Fruit fly (Drosophila melanogaster) whole organism, embryonic: Measurements from ENCODE around the gene CG31343.

Experiments used
- Atf3 ChIP-seq: fragments of 200-800 bp; sonication (Bioruptor generic); optimal IDR thresholded peaks from 3 replicates; lab custom pipeline; 2016; ENCODE audit warnings: missing biosample characterization, missing genetic modification characterization
- BtbVII ChIP-seq: fragments of 200-800 bp; sonication (Bioruptor generic); optimal IDR thresholded peaks from 3 replicates; lab custom pipeline; 2017; ENCODE audit warnings: missing biosample characterization, mild to moderate bottlenecking, missing genetic modification characterization
- CG10147 ChIP-seq: fragments of 200-800 bp; sonication (Bioruptor generic); optimal IDR thresholded peaks from 2 replicates; lab custom pipeline; 2019; ENCODE audit warnings: missing biosample characterization, mild to moderate bottlenecking, missing genetic modification characterization, moderate library complexity
- CG10979 ChIP-seq: fragments of 200-800 bp; sonication (Bioruptor generic); optimal IDR thresholded peaks from 2 replicates; lab custom pipeline; 2018; ENCODE audit warnings: missing biosample characterization, mild to moderate bottlenecking, missing genetic modification characterization, moderate library complexity
- CG11093 ChIP-seq: fragments of 200-800 bp; sonication (Bioruptor generic); IDR thresholded peaks from 3 replicates; pipeline ENCODE4 v1.3.6; 2022; ENCODE audit warnings: missing biosample characterization, missing genetic modification characterization
- CG11456 ChIP-seq: fragments of 200-800 bp; sonication (Bioruptor generic); IDR thresholded peaks from 3 replicates; pipeline ENCODE4 v1.3.6; 2022; ENCODE audit warnings: missing biosample characterization, missing genetic modification characterization
- CG11695 ChIP-seq: fragments of 200-800 bp; sonication (Bioruptor generic); IDR thresholded peaks from 3 replicates; pipeline ENCODE4 v1.3.6; 2022; ENCODE audit warnings: missing biosample characterization, missing genetic modification characterization
- CG13775 ChIP-seq: fragments of 200-800 bp; sonication (Bioruptor generic); optimal IDR thresholded peaks from 3 replicates; lab custom pipeline; 2017; ENCODE audit warnings: missing biosample characterization, mild to moderate bottlenecking, missing genetic modification characterization
- CG15073 ChIP-seq: fragments of 200-800 bp; sonication (Bioruptor generic); optimal IDR thresholded peaks from 2 replicates; lab custom pipeline; 2016; ENCODE audit warnings: missing biosample characterization, missing genetic modification characterization
- CG15269 ChIP-seq: fragments of 200-800 bp; sonication (Bioruptor generic); optimal IDR thresholded peaks from 2 replicates; lab custom pipeline; 2018; ENCODE audit warnings: missing biosample characterization, mild to moderate bottlenecking, missing genetic modification characterization, moderate library complexity
- CG15514 ChIP-seq: fragments of 200-800 bp; sonication (Bioruptor generic); optimal IDR thresholded peaks from 3 replicates; lab custom pipeline; 2017; ENCODE audit warnings: missing biosample characterization, missing genetic modification characterization, mild to moderate bottlenecking, moderate library complexity, missing genetic modification reagents
- CG1603 ChIP-seq: fragments of 200-800 bp; sonication (Bioruptor generic); optimal IDR thresholded peaks from 2 replicates; lab custom pipeline; 2019; ENCODE audit warnings: missing biosample characterization, mild to moderate bottlenecking, missing genetic modification characterization, moderate library complexity
- CG17612 ChIP-seq: fragments of 200-800 bp; sonication (Bioruptor generic); IDR thresholded peaks from 2 replicates; pipeline ENCODE4 v1.3.6; 2022; ENCODE audit warnings: missing biosample characterization, missing genetic modification characterization
- CG2678 ChIP-seq: fragments of 200-800 bp; sonication (Bioruptor generic); optimal IDR thresholded peaks from 3 replicates; lab custom pipeline; 2019; ENCODE audit warnings: missing biosample characterization, mild to moderate bottlenecking, missing genetic modification characterization, moderate library complexity
- CG30020 ChIP-seq: fragments of 200-800 bp; optimal IDR thresholded peaks from 2 replicates; lab custom pipeline; 2019; ENCODE audit warnings: missing biosample characterization, mild to moderate bottlenecking, missing genetic modification characterization, moderate library complexity
- CG31224 ChIP-seq: fragments of 200-800 bp; sonication (Bioruptor generic); IDR thresholded peaks from 2 replicates; pipeline ENCODE4 v1.3.6; 2022; ENCODE audit warnings: missing biosample characterization, missing genetic modification characterization
- CG32767 ChIP-seq: fragments of 200-800 bp; sonication (Bioruptor generic); IDR thresholded peaks from 2 replicates; pipeline ENCODE4 v1.3.6; 2022; ENCODE audit warnings: missing biosample characterization, missing genetic modification characterization
- CG34376 ChIP-seq: fragments of 200-800 bp; sonication (Bioruptor generic); optimal IDR thresholded peaks from 2 replicates; lab custom pipeline; 2018; ENCODE audit warnings: missing biosample characterization, mild to moderate bottlenecking, missing genetic modification characterization
- CG4617 ChIP-seq: fragments of 200-800 bp; sonication (Bioruptor generic); optimal IDR thresholded peaks from 3 replicates; lab custom pipeline; 2016; ENCODE audit warnings: missing biosample characterization, missing genetic modification characterization, borderline replicate concordance
- CG7556 ChIP-seq: fragments of 200-800 bp; sonication (Bioruptor generic); optimal IDR thresholded peaks from 2 replicates; lab custom pipeline; 2017; ENCODE audit warnings: missing biosample characterization, mild to moderate bottlenecking, missing genetic modification characterization
- CG7963 ChIP-seq: fragments of 200-800 bp; sonication (Bioruptor generic); IDR thresholded peaks from 3 replicates; pipeline ENCODE4 v1.3.6; 2022; ENCODE audit warnings: missing biosample characterization, missing genetic modification characterization; ENCODE audit not compliant: partially characterized antibody
- CG8089 ChIP-seq: fragments of 200-800 bp; sonication (Bioruptor generic); optimal IDR thresholded peaks from 3 replicates; lab custom pipeline; 2016; ENCODE audit warnings: missing biosample characterization, missing genetic modification characterization
- CG8765 ChIP-seq: fragments of 200-800 bp; sonication (Bioruptor generic); IDR thresholded peaks from 2 replicates; pipeline ENCODE4 v1.3.6; 2022; ENCODE audit warnings: missing biosample characterization, missing genetic modification characterization
- CG9817 ChIP-seq: fragments of 200-800 bp; sonication (Bioruptor generic); optimal IDR thresholded peaks from 2 replicates; lab custom pipeline; 2018; ENCODE audit warnings: missing biosample characterization, mild to moderate bottlenecking, missing genetic modification characterization, moderate library complexity
- Doc3 ChIP-seq: fragments of 200-800 bp; sonication (Bioruptor generic); IDR thresholded peaks from 3 replicates; pipeline ENCODE4 v1.3.6; 2022; ENCODE audit warnings: missing biosample characterization, missing genetic modification characterization; ENCODE audit not compliant: partially characterized antibody
- H15 ChIP-seq: fragments of 200-800 bp; sonication (Bioruptor generic); IDR thresholded peaks from 3 replicates; pipeline ENCODE4 v1.3.6; 2022; ENCODE audit warnings: missing biosample characterization, missing genetic modification characterization
- Hand ChIP-seq: fragments of 200-800 bp; sonication (Bioruptor generic); optimal IDR thresholded peaks from 2 replicates; lab custom pipeline; 2017; ENCODE audit warnings: mild to moderate bottlenecking, missing biosample characterization, missing genetic modification reagents, missing genetic modification characterization
- Hr39 ChIP-seq: fragments of >200 bp; optimal IDR thresholded peaks from 2 replicates; lab custom pipeline; 2017
- Hr51 ChIP-seq, 2 experiments: fragments of 200-800 bp; sonication (Bioruptor generic); optimal IDR thresholded peaks; 2 replicates in 1 of 2; 3 replicates in 1 of 2; lab custom pipeline; 2016 to 2018; ENCODE audit warnings: missing biosample characterization in 2 of 2, missing genetic modification characterization in 2 of 2, mild to moderate bottlenecking in 1 of 2, moderate library complexity in 1 of 2
- Lpt ChIP-seq: fragments of >200 bp; optimal IDR thresholded peaks from 2 replicates; lab custom pipeline; 2018; ENCODE audit warnings: missing biosample characterization, missing genetic modification characterization
- Meics ChIP-seq: fragments of 200-800 bp; sonication (Bioruptor generic); optimal IDR thresholded peaks from 2 replicates; lab custom pipeline; 2017; ENCODE audit warnings: missing biosample characterization, mild to moderate bottlenecking, missing genetic modification characterization
- Opbp ChIP-seq: fragments of 200-800 bp; sonication (Bioruptor generic); IDR thresholded peaks from 3 replicates; pipeline ENCODE4 v1.3.6; 2022; ENCODE audit warnings: missing biosample characterization, missing genetic modification characterization; ENCODE audit not compliant: partially characterized antibody
- Six4 ChIP-seq: fragments of 200-800 bp; sonication (Bioruptor generic); optimal IDR thresholded peaks from 2 replicates; lab custom pipeline; 2016; ENCODE audit warnings: missing biosample characterization, missing genetic modification characterization
- Usf ChIP-seq: fragments of 200-800 bp; sonication (Bioruptor generic); optimal IDR thresholded peaks from 2 replicates; lab custom pipeline; 2017; ENCODE audit warnings: missing genotype, missing biosample characterization, missing genetic modification characterization
- ara ChIP-seq: fragments of 200-800 bp; sonication (Bioruptor generic); IDR thresholded peaks from 2 replicates; pipeline ENCODE4 v1.3.6; 2022; ENCODE audit warnings: missing biosample characterization, missing genetic modification characterization
- bigmax ChIP-seq: fragments of 200-800 bp; sonication (Bioruptor generic); optimal IDR thresholded peaks from 2 replicates; lab custom pipeline; 2018; ENCODE audit warnings: missing biosample characterization, mild to moderate bottlenecking, missing genetic modification characterization
- br ChIP-seq: fragments of >200 bp; optimal IDR thresholded peaks from 2 replicates; lab custom pipeline; 2017
- crc ChIP-seq: fragments of 200-800 bp; sonication (Bioruptor generic); optimal IDR thresholded peaks from 2 replicates; lab custom pipeline; 2016; ENCODE audit warnings: missing biosample characterization, missing genetic modification characterization
- cwo ChIP-seq: fragments of 200-800 bp; sonication (Bioruptor generic); optimal IDR thresholded peaks from 3 replicates; lab custom pipeline; 2017; ENCODE audit warnings: missing biosample characterization, missing genetic modification characterization, mild to moderate bottlenecking, moderate library complexity, missing genetic modification reagents
- en ChIP-seq: fragments of 200-800 bp; sonication (Bioruptor generic); optimal IDR thresholded peaks from 2 replicates; lab custom pipeline; 2016; ENCODE audit warnings: missing biosample characterization, missing genetic modification characterization
- fd96Cb ChIP-seq: fragments of 200-800 bp; sonication (Bioruptor generic); optimal IDR thresholded peaks from 2 replicates; lab custom pipeline; 2018; ENCODE audit warnings: missing biosample characterization, mild to moderate bottlenecking, missing genetic modification characterization, moderate library complexity
- fu2 ChIP-seq: fragments of 200-800 bp; sonication (Bioruptor generic); optimal IDR thresholded peaks from 2 replicates; lab custom pipeline; 2016; ENCODE audit warnings: missing biosample characterization, missing genetic modification characterization
- grau ChIP-seq: fragments of 200-800 bp; optimal IDR thresholded peaks from 3 replicates; lab custom pipeline; 2019; ENCODE audit warnings: missing biosample characterization, mild to moderate bottlenecking, missing genetic modification characterization, moderate library complexity
- gro ChIP-seq: fragments of 200-800 bp; sonication (Bioruptor generic); optimal IDR thresholded peaks from 2 replicates; lab custom pipeline; 2016; ENCODE audit warnings: missing biosample characterization, missing genetic modification characterization
- gsb-n ChIP-seq: fragments of 200-800 bp; sonication (Bioruptor generic); optimal IDR thresholded peaks from 3 replicates; lab custom pipeline; 2018; ENCODE audit warnings: missing biosample characterization, mild to moderate bottlenecking, missing genetic modification characterization
- lilli ChIP-seq: fragments of 200-800 bp; sonication (Bioruptor generic); optimal IDR thresholded peaks from 3 replicates; lab custom pipeline; 2016; ENCODE audit warnings: missing biosample characterization, missing genetic modification characterization
- phol ChIP-seq: fragments of 200-800 bp; sonication (Bioruptor generic); optimal IDR thresholded peaks from 3 replicates; lab custom pipeline; 2018; ENCODE audit warnings: missing biosample characterization, mild to moderate bottlenecking, missing genetic modification characterization, moderate library complexity
- schlank ChIP-seq: fragments of 200-800 bp; sonication (Bioruptor generic); optimal IDR thresholded peaks from 2 replicates; lab custom pipeline; 2018; ENCODE audit warnings: missing biosample characterization, mild to moderate bottlenecking, missing genetic modification characterization
- sisA ChIP-seq: fragments of 200-800 bp; sonication (Bioruptor generic); IDR thresholded peaks from 2 replicates; pipeline ENCODE4 v1.3.6; 2022; ENCODE audit warnings: missing biosample characterization, missing genetic modification characterization
- slbo ChIP-seq: fragments of 200-800 bp; sonication (Bioruptor generic); IDR thresholded peaks from 2 replicates; pipeline ENCODE4 v1.3.6; 2022; ENCODE audit warnings: missing biosample characterization, missing genetic modification characterization
- tna ChIP-seq: fragments of 200-800 bp; sonication (Bioruptor generic); IDR thresholded peaks from 2 replicates; pipeline ENCODE4 v1.3.6; 2022; ENCODE audit warnings: missing biosample characterization, missing genetic modification characterization; ENCODE audit not compliant: partially characterized antibody
- vnd ChIP-seq: fragments of 200-800 bp; sonication (Bioruptor generic); IDR thresholded peaks from 3 replicates; pipeline ENCODE4 v1.3.6; 2022; ENCODE audit warnings: missing biosample characterization, missing genetic modification characterization; ENCODE audit not compliant: partially characterized antibody

The CG31343 gene

dm6 chr3R:21698895-21699300 is 46.2 kb upstream of the CG31343 start (continued):
- TF ChIP-seq lilli (GFP tag; lab: Kevin White, UChicago) (no peak), CG4617 (GFP tag; lab: Kevin White, UChicago) (no peak), Opbp (GFP tag; lab: Robert Waterston, UW) (no peak), CG34376 (GFP tag; lab: Kevin White, UChicago) (no peak), en (no peak), CG7556 (GFP tag; lab: Kevin White, UChicago) (peak; percentile 53), CG2678 (tag; lab: Kevin White, UChicago) (peak; percentile 63), CG11695 (GFP tag; lab: Robert Waterston, UW) (no peak), CG11093 (no peak), Hr39 (no peak), sisA (GFP tag; lab: Robert Waterston, UW) (no peak; the same call in 1 of the 2 replicates), Hr51 (GFP tag; optimal IDR thresholded peaks at IDR 0.05; lab: Kevin White, UChicago) (peak in 1 of 2 experiments; percentile 75), br (lab: Kevin White, UChicago) (no peak), Hand (GFP tag; lab: Kevin White, UChicago) (no peak), CG15514 (GFP tag; lab: Kevin White, UChicago) (no peak), vnd (GFP tag; lab: Robert Waterston, UW) (no peak), CG1603 (tag; lab: Kevin White, UChicago) (peak; percentile 10), CG10979 (tag; lab: Kevin White, UChicago) (no peak), CG17612 (GFP tag; lab: Robert Waterston, UW) (no peak), cwo (GFP tag; lab: Kevin White, UChicago) (peak; percentile 7), CG8089 (GFP tag; lab: Kevin White, UChicago) (no peak), CG15073 (GFP tag; lab: Kevin White, UChicago) (no peak), Meics (peak; percentile 23), phol (tag; lab: Kevin White, UChicago) (peak; percentile 54), Six4 (GFP tag; lab: Kevin White, UChicago) (no peak), crc (no peak), Atf3 (GFP tag; lab: Kevin White, UChicago) (no peak), BtbVII (no peak), fd96Cb (peak; percentile 32), CG31224 (GFP tag; lab: Robert Waterston, UW) (no peak), Usf (GFP tag; lab: Kevin White, UChicago) (no peak), schlank (tag; lab: Kevin White, UChicago) (no peak), CG7963 (GFP tag; lab: Robert Waterston, UW) (no peak), Doc3 (GFP tag; lab: Robert Waterston, UW) (no peak), slbo (GFP tag; lab: Robert Waterston, UW) (no peak; the same call in 1 of the 2 replicates), gro (GFP tag; lab: Kevin White, UChicago) (no peak), fu2 (GFP tag; lab: Kevin White, UChicago) (no peak), CG13775 (GFP tag; lab: Kevin White, UChicago) (no peak), CG9817 (tag; lab: Kevin White, UChicago) (no peak), CG15269 (tag; lab: Kevin White, UChicago) (peak; percentile 66), bigmax (GFP tag; lab: Kevin White, UChicago) (no peak), CG11456 (GFP tag; lab: Robert Waterston, UW) (no peak), CG10147 (GFP tag; lab: Kevin White, UChicago) (no peak), H15 (GFP tag; lab: Robert Waterston, UW) (no peak), CG30020 (no peak), grau (peak; percentile 55), ara (no peak), CG32767 (GFP tag; lab: Robert Waterston, UW) (no peak), tna (GFP tag; lab: Robert Waterston, UW) (no peak), CG8765 (GFP tag; lab: Robert Waterston, UW) (no peak), Lpt (GFP tag; lab: Kevin White, UChicago) (no peak), gsb-n (tag; lab: Kevin White, UChicago) (no peak)
